Worm (Caenorhabditis elegans): ENCODE data around the gene Y48A6C.4.
A peak's percentile ranks its signal among the peaks of the same experiment; 100 is the strongest.

The Y48A6C.4 gene

DNA sequence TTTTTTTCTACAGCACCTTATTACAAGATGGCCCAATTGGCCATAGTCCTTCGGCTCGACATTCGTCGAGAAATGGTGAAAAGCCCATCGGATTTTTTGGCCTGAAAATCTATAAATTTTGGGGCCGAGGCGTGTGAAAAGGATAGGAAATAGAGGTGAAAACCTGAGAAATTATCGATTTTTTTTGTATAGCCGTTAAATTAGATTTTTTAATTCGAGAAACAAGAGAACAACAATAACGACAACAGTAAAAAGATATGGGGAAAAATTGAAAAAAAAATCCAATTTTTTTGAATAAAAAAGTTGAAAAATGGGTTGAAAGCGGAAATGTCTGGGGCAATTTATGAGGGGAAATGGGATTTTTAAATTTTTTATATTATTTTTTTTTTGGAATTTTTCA lies 19.7 kb upstream of the Y48A6C.4 start, which contains the start of gene hmt-1:
hmt-1 (minus strand) TSS at position 101 of the 400 bp plus-strand sequence.
- TF ChIP-seq flt-1 (GFP tag; IDR thresholded peaks at IDR 0.05): no peak
- TF ChIP-seq hmg-4 (GFP tag; optimal IDR thresholded peaks at IDR 0.05): no peak
- TF ChIP-seq ceh-13 (GFP tag; optimal IDR thresholded peaks at IDR 0.05): no peak
- TF ChIP-seq tbx-37 (GFP tag; conservative IDR thresholded peaks at IDR 0.05): no peak
- no peak for TF ChIP-seq F13C5.2 (tag; optimal IDR thresholded peaks at IDR 0.05)
- no peak for TF ChIP-seq sea-1 (GFP tag; conservative IDR thresholded peaks at IDR 0.05)
- no peak for TF ChIP-seq tbx-11 (GFP tag; IDR thresholded peaks at IDR 0.05)
- TF ChIP-seq hnd-1 (tag; optimal IDR thresholded peaks at IDR 0.05): no peak
- TF ChIP-seq pes-1 (GFP tag; IDR thresholded peaks at IDR 0.05): no peak

DNA sequence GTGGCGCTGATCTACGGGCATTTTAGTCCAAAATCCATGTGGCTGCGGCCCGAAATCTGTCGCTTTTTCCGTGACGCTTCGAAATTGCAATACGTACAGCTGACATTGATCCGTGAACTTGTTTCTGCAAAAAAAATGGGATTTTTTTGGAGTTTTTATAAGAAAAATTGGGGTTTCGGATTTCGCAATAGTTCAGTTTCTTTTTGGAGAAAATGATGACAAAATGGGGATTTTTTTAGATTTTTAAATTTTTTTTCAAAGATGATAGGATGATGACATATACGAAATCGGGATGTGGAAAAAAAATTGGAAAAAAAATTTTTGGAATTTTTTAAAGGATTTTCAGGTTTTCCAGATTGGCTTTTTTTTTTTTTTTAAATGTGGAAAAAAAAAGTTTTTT lies 18.4 kb upstream of the Y48A6C.4 start:
- TF ChIP-seq hmbx-1 (tag; optimal IDR thresholded peaks at IDR 0.05) (no peak), hmg-4 (GFP tag; optimal IDR thresholded peaks at IDR 0.05) (no peak), ets-7 (tag; optimal IDR thresholded peaks at IDR 0.05) (no peak), scrt-1 (GFP tag; IDR thresholded peaks at IDR 0.05) (no peak), tbx-37 (GFP tag; conservative IDR thresholded peaks at IDR 0.05) (no peak), sea-1 (GFP tag; conservative IDR thresholded peaks at IDR 0.05) (no peak), B0310.2 (tag; optimal IDR thresholded peaks at IDR 0.05) (no peak), pes-1 (GFP tag; IDR thresholded peaks at IDR 0.05) (no peak)

DNA sequence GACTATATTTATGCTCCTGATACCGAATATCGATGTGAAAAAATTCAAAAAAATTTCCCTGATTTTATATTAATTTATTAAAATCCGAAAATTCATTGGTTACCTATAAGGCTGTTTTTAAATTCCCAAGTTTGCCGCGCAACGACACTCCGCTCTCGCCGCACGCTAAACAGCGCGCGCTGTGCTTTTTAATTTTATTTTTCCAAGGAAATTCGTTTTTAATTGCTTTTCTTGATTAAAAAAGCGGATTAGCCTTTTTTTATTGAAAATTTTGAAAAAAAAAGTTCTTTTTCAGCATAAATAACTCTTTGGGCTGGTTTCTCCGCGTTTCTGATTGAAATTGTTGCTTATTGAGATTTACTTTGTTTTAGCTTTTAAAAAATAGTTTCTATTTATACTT lies 12.3 kb upstream of the Y48A6C.4 start:
- TF ChIP-seq ama-1 (optimal IDR thresholded peaks at IDR 0.05) (no peak), scrt-1 (GFP tag; IDR thresholded peaks at IDR 0.05) (no peak), B0310.2 (tag; optimal IDR thresholded peaks at IDR 0.05) (no peak), tbx-11 (GFP tag; IDR thresholded peaks at IDR 0.05) (no peak), flt-1 (GFP tag; IDR thresholded peaks at IDR 0.05) (no peak), hmg-4 (GFP tag; optimal IDR thresholded peaks at IDR 0.05) (no peak), ceh-13 (GFP tag; optimal IDR thresholded peaks at IDR 0.05) (no peak), sea-1 (GFP tag; conservative IDR thresholded peaks at IDR 0.05) (no peak), tbx-37 (GFP tag; conservative IDR thresholded peaks at IDR 0.05) (no peak), pes-1 (GFP tag; IDR thresholded peaks at IDR 0.05) (no peak), F13C5.2 (tag; optimal IDR thresholded peaks at IDR 0.05) (no peak), tra-4 (tag; optimal IDR thresholded peaks at IDR 0.05) (no peak), hnd-1 (tag; optimal IDR thresholded peaks at IDR 0.05) (no peak), hmbx-1 (tag; optimal IDR thresholded peaks at IDR 0.05) (no peak)

DNA sequence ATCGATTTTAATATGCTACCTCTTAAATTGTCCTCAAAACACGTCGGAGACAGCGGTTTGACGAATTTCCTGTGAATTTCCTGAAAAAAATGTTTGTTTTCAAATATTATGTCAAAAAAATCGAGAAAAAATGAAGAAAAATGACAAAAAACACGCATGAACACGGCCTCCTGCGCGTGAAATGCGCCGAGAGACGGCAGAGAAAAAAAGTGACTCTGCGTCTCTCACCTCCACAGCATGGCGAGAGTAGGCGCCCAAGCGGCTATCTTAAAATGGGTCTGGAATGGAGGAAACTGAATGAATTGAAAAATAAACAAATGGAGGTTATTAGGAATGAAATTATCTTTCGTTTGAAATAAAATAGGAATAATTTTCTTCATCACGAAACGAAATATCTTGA lies 8.8 kb upstream of the Y48A6C.4 start:
- TF ChIP-seq pes-1 (GFP tag; IDR thresholded peaks at IDR 0.05): 0 out of 2 replicates have a peak, but pooled peaks have one; percentile 44
- TF ChIP-seq sea-1 (GFP tag; conservative IDR thresholded peaks at IDR 0.05): 0 out of 2 replicates have a peak, but pooled peaks have one; percentile 43
- peak; percentile 36 for TF ChIP-seq F13C5.2 (tag; optimal IDR thresholded peaks at IDR 0.05)
- peak; percentile 61; the same call in 1 of the 2 replicates for TF ChIP-seq scrt-1 (GFP tag; IDR thresholded peaks at IDR 0.05)
- 0 out of 2 replicates have a peak, but pooled peaks have one; percentile 20 for TF ChIP-seq flt-1 (GFP tag; IDR thresholded peaks at IDR 0.05)
- no peak for TF ChIP-seq ets-7 (tag; optimal IDR thresholded peaks at IDR 0.05)
- no peak for TF ChIP-seq aly-1 (tag; optimal IDR thresholded peaks at IDR 0.05)
- no peak for TF ChIP-seq tbx-11 (GFP tag; IDR thresholded peaks at IDR 0.05)
- TF ChIP-seq hmg-4 (GFP tag; optimal IDR thresholded peaks at IDR 0.05): peak; percentile 14

DNA sequence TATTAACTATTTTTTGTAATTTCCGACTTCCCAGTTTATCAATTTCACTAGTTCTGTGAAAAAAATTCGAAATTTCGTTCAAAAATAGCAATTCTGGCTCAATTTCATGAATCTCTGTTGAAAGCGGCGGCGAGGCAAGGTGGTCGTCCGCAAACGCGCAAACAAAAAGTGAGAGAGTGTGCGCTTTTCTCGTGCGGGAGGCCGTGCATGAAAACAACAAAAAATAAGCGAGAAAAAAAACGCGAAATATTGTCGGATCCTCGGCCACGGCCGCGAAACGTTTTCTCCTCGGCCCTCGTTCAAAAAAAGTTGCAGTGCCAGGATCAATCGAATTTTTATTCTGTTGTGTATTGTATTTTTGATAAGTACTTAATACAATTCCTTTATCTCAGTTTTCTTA lies 6.9 kb upstream of the Y48A6C.4 start:
- TF ChIP-seq pes-1 (GFP tag; IDR thresholded peaks at IDR 0.05) (peak; percentile 50; the same call in 1 of the 2 replicates), ama-1 (optimal IDR thresholded peaks at IDR 0.05) (no peak), scrt-1 (GFP tag; IDR thresholded peaks at IDR 0.05) (peak; percentile 55; the same call in 1 of the 2 replicates)

DNA sequence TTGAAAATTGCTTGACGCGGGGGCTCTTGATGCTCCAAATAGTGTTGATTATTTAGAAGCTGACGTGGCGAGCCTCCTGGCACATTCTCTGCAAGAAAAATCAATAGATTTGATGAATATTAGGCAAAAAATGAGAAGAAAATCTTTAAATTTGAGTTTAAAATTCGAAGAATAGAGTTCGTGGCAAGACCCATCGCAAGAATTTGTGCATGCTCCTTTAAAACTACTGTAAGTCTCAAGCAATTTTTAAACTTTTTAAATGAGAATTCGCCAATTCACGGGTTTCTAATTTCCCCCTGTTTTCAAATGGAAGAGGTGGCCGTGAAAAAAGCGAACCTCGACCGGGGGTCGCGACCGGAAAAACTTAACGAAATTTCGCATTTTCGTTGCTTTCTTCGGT lies 5.8 kb upstream of the Y48A6C.4 start:
- TF ChIP-seq hmbx-1 (tag; optimal IDR thresholded peaks at IDR 0.05) (no peak), ama-1 (optimal IDR thresholded peaks at IDR 0.05) (no peak), pes-1 (GFP tag; IDR thresholded peaks at IDR 0.05) (no peak), hmg-4 (GFP tag; optimal IDR thresholded peaks at IDR 0.05) (no peak), ceh-13 (GFP tag; optimal IDR thresholded peaks at IDR 0.05) (no peak)

DNA sequence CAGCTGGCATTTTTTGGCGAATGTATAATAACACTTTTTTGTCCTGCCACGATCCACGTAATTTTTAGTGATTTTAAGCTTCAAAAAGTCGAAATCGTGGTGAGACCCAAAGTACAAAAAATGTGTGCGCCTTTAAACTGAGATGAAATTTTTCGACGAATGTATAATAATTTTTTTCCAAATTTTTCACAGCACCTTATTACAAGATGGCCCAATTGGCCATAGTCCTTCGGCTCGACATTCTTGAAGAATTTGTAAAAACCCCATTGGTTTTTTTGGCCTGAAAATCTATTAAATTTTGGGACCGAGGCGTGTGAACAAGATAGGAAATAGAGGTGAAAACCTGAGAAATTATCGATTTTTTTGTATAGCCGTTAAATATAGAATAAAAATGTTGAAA lies 3.6 kb upstream of the Y48A6C.4 start:
- no peak for TF ChIP-seq tbx-37 (GFP tag; conservative IDR thresholded peaks at IDR 0.05)
- TF ChIP-seq ceh-36 (tag; optimal IDR thresholded peaks at IDR 0.05): no peak
- TF ChIP-seq ama-1 (optimal IDR thresholded peaks at IDR 0.05): no peak
- no peak for TF ChIP-seq tra-4 (tag; optimal IDR thresholded peaks at IDR 0.05)
- TF ChIP-seq hmg-4 (GFP tag; optimal IDR thresholded peaks at IDR 0.05): no peak
- no peak for TF ChIP-seq aly-1 (tag; optimal IDR thresholded peaks at IDR 0.05)
- TF ChIP-seq scrt-1 (GFP tag; IDR thresholded peaks at IDR 0.05): no peak
- TF ChIP-seq B0310.2 (tag; optimal IDR thresholded peaks at IDR 0.05): no peak
- no peak for TF ChIP-seq pes-1 (GFP tag; IDR thresholded peaks at IDR 0.05)
- no peak for TF ChIP-seq hnd-1 (tag; optimal IDR thresholded peaks at IDR 0.05)
- TF ChIP-seq flt-1 (GFP tag; IDR thresholded peaks at IDR 0.05): no peak
- TF ChIP-seq tbx-11 (GFP tag; IDR thresholded peaks at IDR 0.05): no peak
- TF ChIP-seq F13C5.2 (tag; optimal IDR thresholded peaks at IDR 0.05): no peak
- TF ChIP-seq sea-1 (GFP tag; conservative IDR thresholded peaks at IDR 0.05): no peak
- TF ChIP-seq hmbx-1 (tag; optimal IDR thresholded peaks at IDR 0.05): no peak
- no peak for TF ChIP-seq ceh-13 (GFP tag; optimal IDR thresholded peaks at IDR 0.05)
- TF ChIP-seq ets-7 (tag; optimal IDR thresholded peaks at IDR 0.05): no peak

DNA sequence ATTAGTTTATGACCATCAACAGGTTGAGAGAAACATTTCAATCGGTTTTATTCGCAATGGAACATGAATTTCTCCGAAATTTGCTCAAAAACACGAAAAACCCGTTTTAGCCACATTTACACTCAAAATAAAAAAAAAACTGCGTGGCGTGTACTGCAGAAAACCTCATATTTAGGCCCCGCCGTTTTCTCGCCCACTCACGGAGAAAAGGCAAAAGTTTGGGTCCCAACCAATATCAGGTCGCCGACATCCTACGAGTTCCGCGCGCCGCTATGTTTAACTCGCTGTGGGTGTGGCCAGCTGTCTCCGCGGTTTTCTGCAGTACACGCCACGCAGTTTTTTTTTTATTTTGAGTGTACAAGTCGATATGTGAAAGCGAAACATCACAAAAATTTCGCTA lies 4.2 kb downstream of the Y48A6C.4 start:
- no peak for TF ChIP-seq F13C5.2 (tag; optimal IDR thresholded peaks at IDR 0.05)
- TF ChIP-seq pes-1 (GFP tag; IDR thresholded peaks at IDR 0.05): peak; percentile 62; the same call in 1 of the 2 replicates
- TF ChIP-seq scrt-1 (GFP tag; IDR thresholded peaks at IDR 0.05): 0 out of 2 replicates have a peak, but pooled peaks have one; percentile 8
- TF ChIP-seq aly-1 (tag; optimal IDR thresholded peaks at IDR 0.05): no peak
- peak; percentile 38 for TF ChIP-seq ama-1 (optimal IDR thresholded peaks at IDR 0.05)
- no peak for TF ChIP-seq flt-1 (GFP tag; IDR thresholded peaks at IDR 0.05)

All from whole organism, early embryonic.